Worm (Caenorhabditis elegans) whole organism, L4/young adult: Measurements from ENCODE around the gene idpp-5.

Experiments used
- W03F9.2 ChIP-seq: fragments of 150-350 bp; optimal IDR thresholded peaks from 2 replicates; lab custom pipeline; 2014; ENCODE audit warnings: missing biosample characterization, missing genetic modification characterization
- dao-5 ChIP-seq: sonication (generic microtip); optimal IDR thresholded peaks from 2 replicates; lab custom pipeline; 2016; ENCODE audit warnings: missing genotype, missing genetic modification characterization, moderate library complexity, missing compliant biosample characterization
- him-1 ChIP-seq: sonication (generic microtip); optimal IDR thresholded peaks from 2 replicates; lab custom pipeline; 2016; ENCODE audit warnings: missing genotype, missing genetic modification reagents, missing genetic modification characterization, missing compliant biosample characterization

idpp-5 gene

ce11 chrX:3795642-3796041, 3.0 kb upstream of the idpp-5 start, which contains the start of gene F35A5.5:
F35A5.5 (minus strand) TSS chrX:3795742.
- TF ChIP-seq W03F9.2 (tag; lab: Kevin White, UChicago) (no peak), him-1 (tag; lab: Kevin White, UChicago) (no peak), dao-5 (no peak)

ce11 chrX:3794161-3794560, 1.5 kb upstream of the idpp-5 start:
- TF ChIP-seq W03F9.2 (tag; lab: Kevin White, UChicago): no peak
- TF ChIP-seq him-1 (tag; lab: Kevin White, UChicago): no peak
- TF ChIP-seq dao-5: no peak

ce11 chrX:3793389-3793788, 774 bp upstream of the idpp-5 start:
- no peak for TF ChIP-seq W03F9.2 (tag; lab: Kevin White, UChicago)
- TF ChIP-seq him-1 (tag; lab: Kevin White, UChicago): peak; percentile 21
- TF ChIP-seq dao-5: peak; percentile 32

- no peak for TF ChIP-seq him-1 (tag; lab: Kevin White, UChicago)
- no peak for TF ChIP-seq dao-5
- TF ChIP-seq W03F9.2 (tag; lab: Kevin White, UChicago): no peak
Measured at ce11 chrX:3791098-3791497, 1.5 kb downstream of the idpp-5 start.

- no peak for TF ChIP-seq W03F9.2 (tag; lab: Kevin White, UChicago)
- no peak for TF ChIP-seq dao-5
- no peak for TF ChIP-seq him-1 (tag; lab: Kevin White, UChicago)
Measured at ce11 chrX:3788483-3788882, 4.1 kb downstream of the idpp-5 start.

- TF ChIP-seq dao-5 (no peak), him-1 (tag; lab: Kevin White, UChicago) (no peak), W03F9.2 (tag; lab: Kevin White, UChicago) (no peak)
Measured at ce11 chrX:3787431-3788076, 5.1 kb downstream of the idpp-5 start, which contains the start of gene pmpl-1. pmpl-1 (plus strand) TSS chrX:3788026.

- TF ChIP-seq him-1 (tag; lab: Kevin White, UChicago): no peak
- TF ChIP-seq W03F9.2 (tag; lab: Kevin White, UChicago): no peak
- TF ChIP-seq dao-5: no peak
Measured at ce11 chrX:3785111-3785808, 7.4 kb downstream of the idpp-5 start.

ce11 chrX:3783659-3784058, 9.0 kb downstream of the idpp-5 start:
- TF ChIP-seq him-1 (tag; lab: Kevin White, UChicago): no peak
- no peak for TF ChIP-seq W03F9.2 (tag; lab: Kevin White, UChicago)
- TF ChIP-seq dao-5: no peak

ce11 chrX:3781040-3781439, 11.6 kb downstream of the idpp-5 start, which contains the start of gene marg-1:
marg-1 (minus strand) TSS chrX:3781140.
- TF ChIP-seq him-1 (tag; lab: Kevin White, UChicago) (no peak), dao-5 (no peak), W03F9.2 (tag; lab: Kevin White, UChicago) (no peak)

- no peak for TF ChIP-seq dao-5
- TF ChIP-seq W03F9.2 (tag; lab: Kevin White, UChicago): no peak
- no peak for TF ChIP-seq him-1 (tag; lab: Kevin White, UChicago)
Measured at ce11 chrX:3773233-3773632, 19.4 kb downstream of the idpp-5 start.

- TF ChIP-seq W03F9.2 (tag; lab: Kevin White, UChicago): no peak
Measured at ce11 chrX:3772405-3772804, 20.2 kb downstream of the idpp-5 start, which contains the start of gene F47B7.2. F47B7.2 (plus strand) TSS chrX:3772762.

ce11 chrX:3768717-3769116, 23.9 kb downstream of the idpp-5 start, which contains the start of gene F47B7.5:
F47B7.5 (minus strand) TSS chrX:3768817.
- TF ChIP-seq dao-5: no peak
- no peak for TF ChIP-seq him-1 (tag; lab: Kevin White, UChicago)
- no peak for TF ChIP-seq W03F9.2 (tag; lab: Kevin White, UChicago)

ce11 chrX:3766552-3766951, 26.1 kb downstream of the idpp-5 start, which contains the start of gene F47B7.4:
F47B7.4 (minus strand) TSS chrX:3766652.
- TF ChIP-seq W03F9.2 (tag; lab: Kevin White, UChicago): no peak
- TF ChIP-seq dao-5: no peak
- no peak for TF ChIP-seq him-1 (tag; lab: Kevin White, UChicago)

- TF ChIP-seq dao-5: no peak
Measured at ce11 chrX:3764295-3764694, 28.3 kb downstream of the idpp-5 start, which contains the start of gene F47B7.3. F47B7.3 (minus strand) TSS chrX:3764395.
